Fruit fly (Drosophila melanogaster): ENCODE measurements around the gene CG31142.

DNA sequence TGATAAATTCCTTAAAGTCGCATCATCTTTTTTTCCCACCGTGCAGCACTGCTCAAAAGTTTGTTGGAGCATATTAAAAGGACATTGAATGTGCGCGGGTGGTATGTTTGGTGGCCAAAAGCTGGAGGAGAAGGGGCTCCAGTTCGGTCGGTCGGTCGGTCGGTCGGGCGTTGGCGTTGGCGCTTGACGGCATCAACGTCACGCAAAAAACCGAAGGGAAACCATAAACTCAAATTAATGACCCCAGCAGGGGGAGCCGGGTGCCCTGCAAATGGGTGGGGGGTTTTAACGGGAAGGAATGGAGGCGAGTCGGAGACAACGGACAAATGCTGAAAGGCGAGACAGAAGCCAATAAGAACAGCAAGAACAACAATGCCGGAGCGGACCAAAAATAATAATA is 16.7 kb upstream of the CG31142 start:
- TF ChIP-seq Myc (optimal IDR thresholded peaks at IDR 0.05): no peak
- no peak for TF ChIP-seq Jra (GFP tag; optimal IDR thresholded peaks at IDR 0.05)
